Worm (Caenorhabditis elegans) whole organism, midembryonic: ENCODE results near the gene oig-1.

Experiments used
- med-1 ChIP-seq: sonication (generic microtip); optimal IDR thresholded peaks from 2 replicates; lab custom pipeline; 2017; ENCODE audit warnings: missing genetic modification characterization, mild to moderate bottlenecking, missing compliant biosample characterization, antibody characterized with exemption, missing genetic modification reagents; ENCODE audit not compliant: insufficient read depth
- ref-1 ChIP-seq: fragments of 200-800 bp; sonication (Bioruptor generic); conservative IDR thresholded peaks from 2 replicates; pipeline ENCODE4 v1.3.6; 2022; ENCODE audit warnings: missing genetic modification reagents, missing genetic modification characterization, missing compliant biosample characterization
- tab-1 ChIP-seq: fragments of 200-800 bp; sonication (Bioruptor generic); IDR thresholded peaks from 2 replicates; pipeline ENCODE4 v1.3.6; 2022; ENCODE audit warnings: missing genetic modification characterization, missing compliant biosample characterization
- ztf-23 ChIP-seq: fragments of 200-800 bp; sonication (Bioruptor generic); IDR thresholded peaks from 2 replicates; pipeline ENCODE4 v1.3.6; 2022; ENCODE audit warnings: missing genetic modification reagents, missing genetic modification characterization, missing compliant biosample characterization
- ztf-29 ChIP-seq: fragments of 200-800 bp; sonication (Bioruptor generic); IDR thresholded peaks from 2 replicates; pipeline ENCODE4 v1.3.6; 2022; ENCODE audit warnings: missing genetic modification reagents, missing genetic modification characterization, missing compliant biosample characterization

ce11 chrIII:6519949-6520348 is 5.5 kb downstream of the oig-1 start, which contains the start of gene C09E7.10:
- no peak for TF ChIP-seq ref-1 (GFP tag; lab: Robert Waterston, UW)
- no peak for TF ChIP-seq med-1
- no peak for TF ChIP-seq tab-1
- no peak for TF ChIP-seq ztf-29
- no peak for TF ChIP-seq ztf-23
